Fruit fly (Drosophila melanogaster) whole organism: ENCODE measurements around the gene aqz.

Experiments
- CG8478 ChIP-seq: fragments of >200 bp; optimal IDR thresholded peaks from 2 replicates; lab custom pipeline; 2018; ENCODE audit warnings: inconsistent platforms
- psq ChIP-seq: fragments of >200 bp; optimal IDR thresholded peaks from 2 replicates; lab custom pipeline; 2017

DNA sequence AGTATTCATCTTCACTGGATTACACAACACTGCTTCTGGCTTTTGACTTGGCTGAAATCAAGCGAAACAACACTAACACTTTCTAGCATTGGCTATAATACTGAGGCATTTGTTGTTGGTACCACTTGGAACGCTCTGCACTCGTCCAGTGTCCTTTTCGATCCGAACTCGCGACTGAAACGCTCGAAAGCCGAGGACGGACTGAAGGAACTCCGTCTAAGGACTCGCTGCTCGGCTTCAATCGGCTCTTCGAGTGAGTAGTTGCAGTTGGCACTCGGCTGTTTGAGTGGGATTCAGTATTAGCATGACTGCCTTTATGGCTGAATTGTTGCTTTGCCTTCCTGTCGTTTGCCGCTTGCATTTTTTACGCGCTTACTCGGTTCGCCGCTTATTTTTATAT, 52.5 kb downstream of the aqz start, which contains the start of the genes CG34135 and CG11768:
- TF ChIP-seq psq (no peak), CG8478 (no peak)
